Worm (Caenorhabditis elegans): ENCODE results near the gene pdha-1.

Gene pdha-1

ce11 chrII:8086803-8087202, 20.7 kb downstream of the pdha-1 start, which contains the start of gene K02C4.3 (continued):
- TF ChIP-seq nhr-28 (tag; optimal IDR thresholded peaks at IDR 0.05) (peak; percentile 27), spr-1 (tag; optimal IDR thresholded peaks at IDR 0.05) (peak; percentile 42), zfp-3 (GFP tag; conservative IDR thresholded peaks at IDR 0.05) (no peak), php-3 (GFP tag; IDR thresholded peaks at IDR 0.05) (no peak), aly-2 (tag; optimal IDR thresholded peaks at IDR 0.05) (no peak), egl-43 (GFP tag; IDR thresholded peaks at IDR 0.05) (no peak)

DNA sequence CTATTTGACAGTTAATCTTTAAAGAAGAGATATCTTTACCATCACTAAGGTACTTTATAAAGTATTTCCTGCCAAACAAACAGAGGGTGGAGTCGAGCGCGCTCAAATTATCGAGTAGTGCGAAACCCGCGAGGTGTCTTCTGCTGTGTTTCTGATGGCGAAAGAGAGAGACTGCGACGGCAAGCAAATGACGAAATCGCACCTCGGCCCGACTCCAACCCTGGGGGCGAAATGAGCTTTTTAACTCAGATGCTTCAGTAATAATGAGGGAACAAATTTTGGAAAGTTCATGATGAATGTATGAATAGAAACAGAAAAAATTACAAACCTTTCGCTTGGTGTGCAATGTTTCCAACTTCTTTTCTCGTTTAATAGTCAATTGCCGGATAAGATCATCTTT, 25.4 kb downstream of the pdha-1 start:
- TF ChIP-seq spr-1 (tag; optimal IDR thresholded peaks at IDR 0.05) = no peak
- no peak for TF ChIP-seq ctbp-1 (GFP tag; IDR thresholded peaks at IDR 0.05)
- no peak for TF ChIP-seq dmd-8 (GFP tag; IDR thresholded peaks at IDR 0.05)
- TF ChIP-seq nhr-102 (tag; optimal IDR thresholded peaks at IDR 0.05) = peak; percentile 47
- TF ChIP-seq lim-7 (GFP tag; IDR thresholded peaks at IDR 0.05) = no peak
- no peak; the same call in 1 of the 2 replicates for TF ChIP-seq php-3 (GFP tag; IDR thresholded peaks at IDR 0.05)
- TF ChIP-seq nhr-6 (tag; optimal IDR thresholded peaks at IDR 0.05) = peak; percentile 10
- TF ChIP-seq daf-19 (GFP tag; conservative IDR thresholded peaks at IDR 0.05) = no peak
- 0 out of 2 replicates have a peak, but pooled peaks have one; percentile 13 for TF ChIP-seq arid-1 (GFP tag; conservative IDR thresholded peaks at IDR 0.05)
- TF ChIP-seq nhr-10 (tag; optimal IDR thresholded peaks at IDR 0.05) = no peak
- no peak for TF ChIP-seq madf-9 (GFP tag; conservative IDR thresholded peaks at IDR 0.05)
- no peak for TF ChIP-seq T20F7.1 (GFP tag; optimal IDR thresholded peaks at IDR 0.05)
- TF ChIP-seq nhr-25 (tag; optimal IDR thresholded peaks at IDR 0.05; ENCODE audit: borderline replicate concordance, insufficient read depth) = peak; percentile 53
- no peak for TF ChIP-seq fkh-10 (GFP tag; optimal IDR thresholded peaks at IDR 0.05)
- no peak for TF ChIP-seq nhr-41 (GFP tag; IDR thresholded peaks at IDR 0.05)
- no peak for TF ChIP-seq zip-11 (GFP tag; IDR thresholded peaks at IDR 0.05)
- TF ChIP-seq rbr-2 (tag; optimal IDR thresholded peaks at IDR 0.05) = peak; percentile 23
- TF ChIP-seq ceh-28 (tag; optimal IDR thresholded peaks at IDR 0.05) = no peak
- no peak for TF ChIP-seq mxl-3 (GFP tag; optimal IDR thresholded peaks at IDR 0.05)
- no peak for TF ChIP-seq nhr-237 (tag; optimal IDR thresholded peaks at IDR 0.05)
- no peak for TF ChIP-seq skn-1 (tag; optimal IDR thresholded peaks at IDR 0.05)
- TF ChIP-seq nhr-111 (GFP tag; optimal IDR thresholded peaks at IDR 0.05) = no peak
- TF ChIP-seq snpc-1.2 (GFP tag; IDR thresholded peaks at IDR 0.05) = peak; percentile 76
- TF ChIP-seq nhr-42 (GFP tag; IDR thresholded peaks at IDR 0.05) = no peak; the same call in 1 of the 2 replicates
- no peak for TF ChIP-seq pha-4 (GFP tag; IDR thresholded peaks at IDR 0.05)
- TF ChIP-seq pha-4 (tag; optimal IDR thresholded peaks at IDR 0.05) = no peak
- TF ChIP-seq egl-43 (GFP tag; IDR thresholded peaks at IDR 0.05) = no peak
- peak; percentile 62 for TF ChIP-seq duxl-1 (tag; optimal IDR thresholded peaks at IDR 0.05; ENCODE audit: poor library complexity)
- no peak for TF ChIP-seq sdz-12 (GFP tag; optimal IDR thresholded peaks at IDR 0.05)
- TF ChIP-seq vab-7 (GFP tag; IDR thresholded peaks at IDR 0.05) = no peak
- TF ChIP-seq mdl-1 (tag; optimal IDR thresholded peaks at IDR 0.05) = no peak
- no peak for TF ChIP-seq ZK337.2 (GFP tag; IDR thresholded peaks at IDR 0.05)
- TF ChIP-seq cey-2 (tag; optimal IDR thresholded peaks at IDR 0.05; ENCODE audit: borderline replicate concordance, insufficient read depth) = no peak
- no peak for TF ChIP-seq zag-1 (tag; optimal IDR thresholded peaks at IDR 0.05)
- no peak for TF ChIP-seq ceh-20 (GFP tag; IDR thresholded peaks at IDR 0.05)
- no peak for TF ChIP-seq lir-3 (tag; optimal IDR thresholded peaks at IDR 0.05)
- TF ChIP-seq tra-1 (GFP tag; IDR thresholded peaks at IDR 0.05) = no peak
- no peak for TF ChIP-seq R02D3.7 (tag; optimal IDR thresholded peaks at IDR 0.05)
- no peak for TF ChIP-seq jun-1 (tag; optimal IDR thresholded peaks at IDR 0.05)
- peak; percentile 37 for TF ChIP-seq nhr-11 (tag; optimal IDR thresholded peaks at IDR 0.05)
- TF ChIP-seq Y105C5A.15 (GFP tag; IDR thresholded peaks at IDR 0.05) = no peak
- TF ChIP-seq nhr-48 (tag; optimal IDR thresholded peaks at IDR 0.05) = no peak
- TF ChIP-seq lin-1 (GFP tag; IDR thresholded peaks at IDR 0.05) = no peak
- TF ChIP-seq dve-1 (tag; optimal IDR thresholded peaks at IDR 0.05; ENCODE audit: insufficient read depth) = peak; percentile 67
- TF ChIP-seq attf-4 (tag; optimal IDR thresholded peaks at IDR 0.05) = no peak
- no peak for TF ChIP-seq hif-1 (tag; optimal IDR thresholded peaks at IDR 0.05)
